Worm (Caenorhabditis elegans): Measurements from ENCODE around the gene math-14.

DNA sequence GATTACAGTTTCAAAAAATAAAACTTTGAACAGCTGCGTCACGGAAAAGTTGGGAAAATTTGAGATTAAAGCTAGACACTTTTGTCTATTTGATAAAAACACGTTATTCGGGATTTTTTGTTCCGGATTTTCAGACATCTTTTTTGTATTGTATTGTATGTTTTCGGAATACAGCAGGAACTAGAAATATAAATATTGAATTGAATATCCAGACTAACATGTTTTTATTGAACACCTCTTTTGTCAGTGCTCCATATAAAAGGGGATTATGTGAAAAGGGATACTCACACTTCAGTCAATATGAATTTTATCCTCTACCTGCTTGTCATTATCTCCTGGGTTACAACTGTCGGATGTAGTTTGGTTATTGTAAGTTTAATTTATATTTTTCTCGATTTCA lies 24.7 kb downstream of the math-14 start, which contains the start of gene C16C4.1:
- TF ChIP-seq unc-39 (tag; optimal IDR thresholded peaks at IDR 0.05) (no peak), egl-27 (tag; optimal IDR thresholded peaks at IDR 0.05) (no peak), snpc-4 (tag; optimal IDR thresholded peaks at IDR 0.05) (no peak)

Data from whole organism, L4 larva.